Worm (Caenorhabditis elegans) whole organism, mixed stage, embryonic: Measurements from ENCODE around the gene T02H6.1.

Experiments used
- M03D4.4 ChIP-seq: sonication (generic microtip); optimal IDR thresholded peaks from 2 replicates; lab custom pipeline; 2017; ENCODE audit warnings: mild to moderate bottlenecking, missing genetic modification characterization, missing compliant biosample characterization
- nhr-237 ChIP-seq: fragments of 150-350 bp; optimal IDR thresholded peaks from 2 replicates; lab custom pipeline; 2014; ENCODE audit warnings: missing biosample characterization, missing genetic modification characterization

- TF ChIP-seq M03D4.4 (no peak), nhr-237 (tag; lab: Kevin White, UChicago) (no peak)
Observed at ce11 chrII:751850-752249, 42.7 kb downstream of the T02H6.1 start.
